Worm (Caenorhabditis elegans) whole organism, L3 larva: ENCODE data around the gene T08A9.13.

ENCODE experiments used
- ZK546.5 ChIP-seq: sonication (generic microtip); optimal IDR thresholded peaks from 2 replicates; lab custom pipeline; 2017; ENCODE audit warnings: missing biosample characterization, missing genetic modification characterization
- aly-2 ChIP-seq: fragments of 150-350 bp; optimal IDR thresholded peaks from 2 replicates; lab custom pipeline; 2014; ENCODE audit warnings: missing biosample characterization, missing genetic modification characterization
- ama-1 ChIP-seq: fragments of 150-350 bp; optimal IDR thresholded peaks from 2 replicates; lab custom pipeline; 2018
- ceh-28 ChIP-seq: fragments of 150-350 bp; optimal IDR thresholded peaks from 2 replicates; lab custom pipeline; 2014; ENCODE audit warnings: missing biosample characterization, missing genetic modification reagents, missing genetic modification characterization
- ceh-82 ChIP-seq: fragments of 150-350 bp; optimal IDR thresholded peaks from 2 replicates; lab custom pipeline; 2014; ENCODE audit warnings: missing biosample characterization, missing genetic modification characterization
- ceh-9 ChIP-seq: sonication (generic microtip); optimal IDR thresholded peaks from 2 replicates; lab custom pipeline; 2018; ENCODE audit warnings: missing biosample characterization, missing genetic modification characterization
- daf-12 ChIP-seq: fragments of 150-350 bp; optimal IDR thresholded peaks from 2 replicates; lab custom pipeline; 2014; ENCODE audit warnings: missing biosample characterization, missing genetic modification reagents, missing genetic modification characterization
- egl-27 ChIP-seq: sonication (generic microtip); optimal IDR thresholded peaks from 4 replicates; lab custom pipeline; 2017; ENCODE audit warnings: missing biosample characterization, missing genetic modification reagents, missing genetic modification characterization
- egl-5 ChIP-seq: fragments of 150-350 bp; optimal IDR thresholded peaks from 2 replicates; lab custom pipeline; 2017; ENCODE audit warnings: missing biosample characterization, missing genetic modification reagents, missing genetic modification characterization, inconsistent platforms
- elt-1 ChIP-seq: fragments of 150-350 bp; optimal IDR thresholded peaks from 2 replicates; lab custom pipeline; 2014; ENCODE audit warnings: missing biosample characterization, missing genetic modification characterization
- elt-2 ChIP-seq: sonication (generic microtip); optimal IDR thresholded peaks from 2 replicates; lab custom pipeline; 2016; ENCODE audit warnings: missing genetic modification reagents, mild to moderate bottlenecking, missing genetic modification characterization, missing compliant biosample characterization
- fkh-10 ChIP-seq: sonication (generic microtip); optimal IDR thresholded peaks from 2 replicates; lab custom pipeline; 2017; ENCODE audit warnings: missing biosample characterization, missing genetic modification reagents, missing genetic modification characterization
- fos-1 ChIP-seq: fragments of 150-350 bp; optimal IDR thresholded peaks from 2 replicates; lab custom pipeline; 2014; ENCODE audit warnings: missing biosample characterization, missing genetic modification characterization
- hmg-11 ChIP-seq: sonication (generic microtip); optimal IDR thresholded peaks from 2 replicates; lab custom pipeline; 2016; ENCODE audit warnings: missing genetic modification characterization, missing compliant biosample characterization
- jun-1 ChIP-seq: fragments of 150-350 bp; optimal IDR thresholded peaks from 2 replicates; lab custom pipeline; 2014; ENCODE audit warnings: missing biosample characterization, missing genetic modification reagents, missing genetic modification characterization
- lin-15B ChIP-seq: fragments of 150-350 bp; optimal IDR thresholded peaks from 2 replicates; lab custom pipeline; 2014; ENCODE audit warnings: missing biosample characterization, missing genetic modification characterization
- lin-39 ChIP-seq: fragments of 150-350 bp; optimal IDR thresholded peaks from 2 replicates; lab custom pipeline; 2018; ENCODE audit warnings: missing biosample characterization, missing genetic modification reagents, missing genetic modification characterization
- mml-1 ChIP-seq: fragments of 150-350 bp; sonication (generic microtip); optimal IDR thresholded peaks from 3 replicates; lab custom pipeline; 2014; ENCODE audit warnings: missing biosample characterization, missing genetic modification characterization
- nfya-1 ChIP-seq: sonication (generic microtip); optimal IDR thresholded peaks from 2 replicates; lab custom pipeline; 2017; ENCODE audit warnings: missing genetic modification characterization, mild to moderate bottlenecking, missing compliant biosample characterization, antibody characterized with exemption, moderate library complexity; ENCODE audit not compliant: insufficient read depth
- nhr-11 ChIP-seq: fragments of 150-350 bp; optimal IDR thresholded peaks from 2 replicates; lab custom pipeline; 2014; ENCODE audit warnings: missing biosample characterization, missing genetic modification characterization
- nhr-237 ChIP-seq: fragments of 150-350 bp; optimal IDR thresholded peaks from 2 replicates; lab custom pipeline; 2014; ENCODE audit warnings: missing biosample characterization, missing genetic modification characterization
- nhr-25 ChIP-seq: sonication (generic microtip); optimal IDR thresholded peaks from 2 replicates; lab custom pipeline; 2017; ENCODE audit warnings: missing biosample characterization, missing genetic modification characterization
- nhr-43 ChIP-seq: sonication (generic microtip); optimal IDR thresholded peaks from 2 replicates; lab custom pipeline; 2016; ENCODE audit warnings: mild to moderate bottlenecking, missing genetic modification characterization, missing compliant biosample characterization; ENCODE audit not compliant: poor library complexity, severe bottlenecking
- nhr-67 ChIP-seq: fragments of 150-350 bp; optimal IDR thresholded peaks from 2 replicates; lab custom pipeline; 2014; ENCODE audit warnings: missing biosample characterization, missing genetic modification characterization
- nhr-76 ChIP-seq: fragments of 150-350 bp; sonication (generic microtip); optimal IDR thresholded peaks from 5 replicates; lab custom pipeline; 2014; ENCODE audit warnings: missing biosample characterization, missing genetic modification characterization
- pha-4 ChIP-seq: fragments of 150-350 bp; optimal IDR thresholded peaks from 2 replicates; lab custom pipeline; 2014; ENCODE audit warnings: missing biosample characterization, missing genetic modification reagents, missing genetic modification characterization
- pqm-1 ChIP-seq: fragments of 150-350 bp; optimal IDR thresholded peaks from 2 replicates; lab custom pipeline; 2017; ENCODE audit warnings: missing biosample characterization, missing genetic modification characterization, inconsistent platforms
- sea-2 ChIP-seq: fragments of 150-350 bp; sonication (generic microtip); optimal IDR thresholded peaks from 4 replicates; lab custom pipeline; 2014; ENCODE audit warnings: missing biosample characterization, missing genetic modification reagents, missing genetic modification characterization
- skn-1 ChIP-seq: fragments of 150-350 bp; optimal IDR thresholded peaks from 2 replicates; lab custom pipeline; 2014; ENCODE audit warnings: missing biosample characterization, missing genetic modification characterization
- snpc-4 ChIP-seq: fragments of 150-350 bp; optimal IDR thresholded peaks from 2 replicates; lab custom pipeline; 2014; ENCODE audit warnings: missing biosample characterization, missing genetic modification characterization
- unc-39 ChIP-seq: sonication (generic microtip); optimal IDR thresholded peaks from 4 replicates; lab custom pipeline; 2017; ENCODE audit warnings: missing biosample characterization, missing genetic modification characterization
- unc-62 ChIP-seq: fragments of 150-350 bp; sonication (generic microtip); optimal IDR thresholded peaks from 4 replicates; lab custom pipeline; 2014; ENCODE audit warnings: missing biosample characterization, missing genetic modification reagents, missing genetic modification characterization
- zag-1 ChIP-seq: fragments of 150-350 bp; optimal IDR thresholded peaks from 2 replicates; lab custom pipeline; 2014; ENCODE audit warnings: missing biosample characterization, missing genetic modification characterization
- ztf-11 ChIP-seq: fragments of 150-350 bp; optimal IDR thresholded peaks from 2 replicates; lab custom pipeline; 2014; ENCODE audit warnings: missing biosample characterization, missing genetic modification characterization
- ztf-4 ChIP-seq: fragments of 150-350 bp; optimal IDR thresholded peaks from 2 replicates; lab custom pipeline; 2014; ENCODE audit warnings: missing biosample characterization, missing genetic modification characterization

Gene T08A9.13

ce11 chrX:7303115-7303514, 19.1 kb downstream of the T08A9.13 start:
- TF ChIP-seq pqm-1 (tag; lab: Kevin White, UChicago), result peak; percentile 36
- TF ChIP-seq elt-2 (tag; lab: Kevin White, UChicago), result peak; percentile 62
- no peak for TF ChIP-seq ztf-4
- no peak for TF ChIP-seq nfya-1 (tag; lab: Kevin White, UChicago)

DNA sequence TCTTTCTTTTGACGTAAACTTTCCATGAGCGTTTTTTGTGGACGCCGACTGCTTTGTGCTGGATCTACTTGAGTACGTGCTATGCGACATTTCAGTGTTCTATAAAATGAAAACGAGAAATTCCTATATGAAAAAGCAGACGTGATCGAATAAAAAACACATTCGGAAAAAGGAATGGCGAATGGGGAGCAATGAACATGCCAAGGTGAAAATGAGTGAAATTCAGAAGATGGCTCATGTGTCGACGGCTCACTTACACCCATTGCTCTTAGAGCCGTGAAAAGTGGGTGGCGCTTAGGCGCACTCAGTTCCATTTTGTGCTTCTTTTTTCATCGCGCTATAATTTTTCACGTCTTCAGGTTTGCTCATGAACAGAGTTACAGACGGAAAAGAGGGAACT, 23.6 kb downstream of the T08A9.13 start, which contains the start of gene K03A1.4:
K03A1.4 (minus strand) TSS at position 101 of the 400 bp plus-strand sequence.
- no peak for TF ChIP-seq ama-1
- no peak for TF ChIP-seq nhr-76 (tag; lab: Kevin White, UChicago)
- TF ChIP-seq nhr-43 (tag; lab: Kevin White, UChicago), result no peak
- no peak for TF ChIP-seq ZK546.5 (tag; lab: Kevin White, UChicago)
- TF ChIP-seq nhr-237 (tag; lab: Kevin White, UChicago), result no peak
- TF ChIP-seq unc-39 (tag; lab: Kevin White, UChicago), result no peak
- no peak for TF ChIP-seq jun-1 (tag; lab: Kevin White, UChicago)
- TF ChIP-seq fos-1 (tag; lab: Kevin White, UChicago), result no peak
- TF ChIP-seq egl-27, result no peak

- TF ChIP-seq nhr-11 (tag; lab: Kevin White, UChicago), result no peak
- TF ChIP-seq nfya-1 (tag; lab: Kevin White, UChicago), result no peak
- TF ChIP-seq fos-1 (tag; lab: Kevin White, UChicago), result no peak
- no peak for TF ChIP-seq lin-39 (tag; lab: Kevin White, UChicago)
- TF ChIP-seq nhr-67, result no peak
- TF ChIP-seq lin-15B (tag; lab: Kevin White, UChicago), result no peak
- no peak for TF ChIP-seq elt-1 (tag; lab: Kevin White, UChicago)
- TF ChIP-seq jun-1 (tag; lab: Kevin White, UChicago), result no peak
- TF ChIP-seq sea-2, result no peak
- no peak for TF ChIP-seq fkh-10 (GFP tag; lab: Kevin White, UChicago)
- no peak for TF ChIP-seq ceh-28 (tag; lab: Kevin White, UChicago)
- no peak for TF ChIP-seq unc-62 (GFP tag; lab: Kevin White, UChicago)
- TF ChIP-seq nhr-43 (tag; lab: Kevin White, UChicago), result no peak
- TF ChIP-seq ztf-11 (tag; lab: Kevin White, UChicago), result no peak
- TF ChIP-seq mml-1 (tag; lab: Kevin White, UChicago), result no peak
Measured at ce11 chrX:7296310-7296709, 25.9 kb downstream of the T08A9.13 start.

DNA sequence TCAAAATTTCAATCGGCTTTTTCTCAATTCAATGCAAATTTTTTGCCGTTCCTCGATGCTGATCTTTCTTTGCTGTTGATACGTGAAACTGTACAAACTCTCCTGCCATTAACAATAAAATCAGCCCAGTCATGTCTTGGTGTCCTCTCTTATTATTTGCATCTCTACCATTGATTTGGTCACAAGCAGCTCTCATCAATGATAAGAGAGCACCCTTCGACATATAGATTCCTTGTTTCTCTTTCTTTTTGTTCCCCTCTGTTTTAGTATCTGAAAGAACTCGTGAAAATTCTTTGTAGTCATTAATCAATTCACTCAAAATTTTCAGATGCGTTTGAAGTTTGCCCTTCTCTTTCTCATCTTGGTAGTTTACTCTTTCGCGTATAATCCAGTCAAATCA, 30.4 kb downstream of the T08A9.13 start, which contains the start of gene lron-7:
lron-7 (plus strand) TSS at position 323 of the 400 bp plus-strand sequence.
- TF ChIP-seq ceh-82 (tag; lab: Kevin White, UChicago), result no peak
- no peak for TF ChIP-seq lin-15B (tag; lab: Kevin White, UChicago)
- no peak for TF ChIP-seq nhr-25
- TF ChIP-seq ceh-9 (tag; lab: Kevin White, UChicago), result no peak
- no peak for TF ChIP-seq egl-5 (tag; lab: Kevin White, UChicago)
- TF ChIP-seq unc-62 (GFP tag; lab: Kevin White, UChicago), result no peak
- no peak for TF ChIP-seq jun-1 (tag; lab: Kevin White, UChicago)
- peak; percentile 41 for TF ChIP-seq pha-4
- TF ChIP-seq sea-2, result no peak
- TF ChIP-seq mml-1 (tag; lab: Kevin White, UChicago), result no peak
- TF ChIP-seq skn-1 (tag; lab: Kevin White, UChicago), result no peak
- TF ChIP-seq snpc-4, result no peak
- no peak for TF ChIP-seq hmg-11 (tag; lab: Kevin White, UChicago)
- no peak for TF ChIP-seq ceh-28 (tag; lab: Kevin White, UChicago)
- TF ChIP-seq zag-1 (tag; lab: Kevin White, UChicago), result no peak
- peak; percentile 71 for TF ChIP-seq elt-2 (tag; lab: Kevin White, UChicago)
- no peak for TF ChIP-seq aly-2 (tag; lab: Kevin White, UChicago)
- TF ChIP-seq egl-27, result no peak
- no peak for TF ChIP-seq daf-12 (tag; lab: Kevin White, UChicago)
- TF ChIP-seq pqm-1 (tag; lab: Kevin White, UChicago), result peak; percentile 80
